Fruit fly (Drosophila melanogaster): Measurements from ENCODE around the gene CG9967.

The CG9967 gene

DNA sequence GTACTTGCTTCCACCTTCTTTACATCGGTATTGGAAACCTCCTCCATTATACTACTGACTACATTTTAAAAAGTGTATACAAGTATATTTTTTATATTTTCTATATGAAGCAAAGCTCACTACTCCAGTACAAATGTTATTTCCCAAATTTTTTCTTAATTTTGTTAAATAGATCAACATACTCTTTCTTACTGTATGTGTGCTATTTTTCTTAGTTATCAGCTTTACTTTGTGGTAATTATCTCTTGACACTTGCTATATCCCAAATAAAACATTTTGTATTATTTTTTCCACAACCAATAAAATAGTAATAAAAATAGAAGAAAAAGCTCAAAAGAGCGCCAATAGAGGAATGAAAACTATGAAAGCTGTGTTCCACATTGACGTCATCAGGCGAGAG is 33.4 kb upstream of the CG9967 start, which contains the start of gene CG43750:
TSS of gene CG43750 (minus strand) at position 101 of the 400 bp plus-strand sequence.
- TF ChIP-seq CG9817 (tag; optimal IDR thresholded peaks at IDR 0.05) (no peak), abd-A (tag; optimal IDR thresholded peaks at IDR 0.05) (no peak), tup (GFP tag; optimal IDR thresholded peaks at IDR 0.05) (no peak), CG33213 (GFP tag; optimal IDR thresholded peaks at IDR 0.05) (no peak), CG6765 (GFP tag; optimal IDR thresholded peaks at IDR 0.05) (no peak), CG13424 (tag; optimal IDR thresholded peaks at IDR 0.05) (no peak), sens-2 (GFP tag; IDR thresholded peaks at IDR 0.05) (no peak), Six4 (GFP tag; optimal IDR thresholded peaks at IDR 0.05) (no peak), crp (GFP tag; optimal IDR thresholded peaks at IDR 0.05) (no peak), lola (GFP tag; optimal IDR thresholded peaks at IDR 0.05) (no peak), Max (GFP tag; optimal IDR thresholded peaks at IDR 0.05) (no peak), Doc3 (GFP tag; IDR thresholded peaks at IDR 0.05; ENCODE audit: partially characterized antibody) (no peak), salm (tag; optimal IDR thresholded peaks at IDR 0.05) (no peak), CG4282 (GFP tag; optimal IDR thresholded peaks at IDR 0.05) (no peak)

DNA sequence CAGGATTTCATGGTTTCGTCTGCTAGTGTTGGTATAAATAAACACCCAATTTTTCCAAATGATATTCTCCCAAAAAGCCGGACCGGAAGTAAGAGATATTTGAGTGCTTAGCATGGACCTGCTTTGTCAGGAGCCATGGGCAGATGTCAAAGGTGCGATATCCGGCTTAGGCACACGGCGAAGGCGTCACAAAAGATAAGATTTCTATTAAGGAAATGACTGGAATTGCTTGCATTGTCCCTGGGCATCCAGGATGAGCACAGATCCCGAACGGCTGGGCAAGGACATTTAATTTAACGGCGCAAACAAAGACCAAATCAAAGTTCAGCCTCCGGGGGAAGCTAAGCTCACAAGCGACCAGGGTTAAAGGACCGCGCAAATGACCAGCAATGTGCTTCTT is 28.5 kb upstream of the CG9967 start, which contains the start of gene CG3557:
TSS of gene CG3557 (minus strand) at position 101 of the 400 bp plus-strand sequence.
- TF ChIP-seq CG15011 (GFP tag; optimal IDR thresholded peaks at IDR 0.05) (no peak), GATAe (GFP tag; conservative IDR thresholded peaks at IDR 0.05) (no peak), CG15696 (tag; optimal IDR thresholded peaks at IDR 0.05) (no peak), CkIIα-i1 (GFP tag; IDR thresholded peaks at IDR 0.05) (no peak), Gug (GFP tag; IDR thresholded peaks at IDR 0.05) (no peak), CG7963 (GFP tag; IDR thresholded peaks at IDR 0.05; ENCODE audit: partially characterized antibody) (no peak), Abd-B (GFP tag; optimal IDR thresholded peaks at IDR 0.05) (no peak)

DNA sequence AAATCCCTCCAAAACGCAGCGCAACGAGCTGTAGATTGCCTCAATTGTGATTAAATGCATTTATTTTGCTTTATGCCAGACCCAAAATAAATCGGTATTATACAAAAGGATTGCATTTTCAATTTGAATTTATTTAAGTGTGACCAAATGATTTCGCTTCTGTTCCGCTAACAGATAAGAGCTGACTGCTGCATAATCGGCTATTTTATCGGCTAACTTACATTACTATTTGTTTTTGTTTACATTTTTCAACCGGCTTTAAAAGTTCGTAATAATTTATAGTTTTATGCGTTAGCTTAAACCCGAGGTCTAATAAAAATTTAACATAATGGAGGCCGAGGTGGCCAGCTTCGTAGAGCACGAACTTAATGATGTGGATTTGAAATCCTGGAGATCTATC is 25.8 kb upstream of the CG9967 start, which contains the start of gene PIG-Wa:
TSS of gene PIG-Wa (plus strand) at position 232 of the 400 bp plus-strand sequence.
- no peak for TF ChIP-seq Awh (GFP tag; IDR thresholded peaks at IDR 0.05)
- no peak for TF ChIP-seq CG8359 (GFP tag; optimal IDR thresholded peaks at IDR 0.05; ENCODE audit: borderline replicate concordance)
- TF ChIP-seq gcm2 (GFP tag; optimal IDR thresholded peaks at IDR 0.05) = no peak
- TF ChIP-seq CG10959 (GFP tag; IDR thresholded peaks at IDR 0.05) = no peak
- TF ChIP-seq CG16815 (GFP tag; optimal IDR thresholded peaks at IDR 0.05) = no peak
- TF ChIP-seq yki (optimal IDR thresholded peaks at IDR 0.05) = no peak
- TF ChIP-seq CG2199 (GFP tag; IDR thresholded peaks at IDR 0.05) = no peak
- TF ChIP-seq NFAT (GFP tag; IDR thresholded peaks at IDR 0.05) = no peak
- TF ChIP-seq cad (GFP tag; optimal IDR thresholded peaks at IDR 0.05) = no peak
- no peak for TF ChIP-seq nerfin-2 (GFP tag; IDR thresholded peaks at IDR 0.05; ENCODE audit: partially characterized antibody)
- no peak for TF ChIP-seq CG9437 (GFP tag; optimal IDR thresholded peaks at IDR 0.05)
- TF ChIP-seq hbn (GFP tag; IDR thresholded peaks at IDR 0.05; ENCODE audit: partially characterized antibody) = no peak
- peak; percentile 62 for TF ChIP-seq CG13287 (GFP tag; IDR thresholded peaks at IDR 0.05; ENCODE audit: partially characterized antibody)
- TF ChIP-seq crc (GFP tag; optimal IDR thresholded peaks at IDR 0.05) = no peak
- no peak for TF ChIP-seq slbo (GFP tag; IDR thresholded peaks at IDR 0.05)
- peak; percentile 13 for TF ChIP-seq CoRest (tag; optimal IDR thresholded peaks at IDR 0.05)
- no peak for TF ChIP-seq CG11093 (GFP tag; IDR thresholded peaks at IDR 0.05)
- TF ChIP-seq Oaz (GFP tag; IDR thresholded peaks at IDR 0.05) = no peak
- no peak for TF ChIP-seq grau (tag; optimal IDR thresholded peaks at IDR 0.05)
- peak; percentile 19 for TF ChIP-seq CG9797 (GFP tag; optimal IDR thresholded peaks at IDR 0.05)
- TF ChIP-seq CG6683 (GFP tag; optimal IDR thresholded peaks at IDR 0.05) = no peak
- peak; percentile 91 for TF ChIP-seq Dp (GFP tag; optimal IDR thresholded peaks at IDR 0.05)
- TF ChIP-seq CG11504 (tag; optimal IDR thresholded peaks at IDR 0.05) = peak; percentile 13
- TF ChIP-seq CG34422 (GFP tag; IDR thresholded peaks at IDR 0.05) = peak; percentile 76; the same call in 2 of the 3 replicates
- no peak for TF ChIP-seq Spps (tag; optimal IDR thresholded peaks at IDR 0.05)
- TF ChIP-seq gfzf (GFP tag; optimal IDR thresholded peaks at IDR 0.05) = peak; percentile 71
- no peak for TF ChIP-seq CG1792 (GFP tag; optimal IDR thresholded peaks at IDR 0.05)
- no peak for TF ChIP-seq lab (GFP tag; optimal IDR thresholded peaks at IDR 0.05)
